Worm (Caenorhabditis elegans) whole organism, L1 larva: ENCODE results near the gene cul-6.

Experiments used
- aly-2 ChIP-seq: fragments of 150-350 bp; optimal IDR thresholded peaks from 2 replicates; lab custom pipeline; 2014; ENCODE audit warnings: missing biosample characterization, missing genetic modification characterization
- ceh-82 ChIP-seq, 3 experiments: fragments of 150-350 bp in 1 of 3; sonication (generic microtip) in 2 of 3; optimal IDR thresholded peaks; 2 replicates each; lab custom pipeline; 2014 to 2017; ENCODE audit warnings: missing biosample characterization in 3 of 3, missing genetic modification characterization in 3 of 3
- dpl-1 ChIP-seq, 3 experiments: fragments of 150-350 bp in 2 of 3; sonication (generic microtip) in 1 of 3; optimal IDR thresholded peaks; 2 replicates each; lab custom pipeline; 2014 to 2017; ENCODE audit warnings: missing biosample characterization in 3 of 3, missing genetic modification characterization in 3 of 3, missing genetic modification reagents in 3 of 3
- efl-3 ChIP-seq: fragments of 200-800 bp; sonication (Bioruptor generic); optimal IDR thresholded peaks from 2 replicates; lab custom pipeline; 2018; ENCODE audit warnings: mild to moderate bottlenecking, missing genetic modification characterization, missing compliant biosample characterization
- fkh-10 ChIP-seq: sonication (generic microtip); optimal IDR thresholded peaks from 2 replicates; lab custom pipeline; 2017; ENCODE audit warnings: missing biosample characterization, missing genetic modification reagents, missing genetic modification characterization
- snpc-4 ChIP-seq: fragments of 150-350 bp; optimal IDR thresholded peaks from 2 replicates; lab custom pipeline; 2014; ENCODE audit warnings: missing biosample characterization, missing genetic modification characterization
- unc-62 ChIP-seq: fragments of 150-350 bp; optimal IDR thresholded peaks from 2 replicates; lab custom pipeline; 2014; ENCODE audit warnings: missing biosample characterization, missing genetic modification reagents, missing genetic modification characterization

- no peak for TF ChIP-seq efl-3 (GFP tag; lab: Kevin White, UChicago)
- no peak for TF ChIP-seq unc-62 (GFP tag; lab: Kevin White, UChicago)
- TF ChIP-seq dpl-1 (GFP tag; optimal IDR thresholded peaks at IDR 0.05; lab: Kevin White, UChicago): peak in 1 of 3 experiments; percentile 5
- TF ChIP-seq fkh-10: no peak
- TF ChIP-seq snpc-4 (tag; lab: Kevin White, UChicago): no peak
- peak in 1 of 3 experiments; percentile 8 for TF ChIP-seq ceh-82 (tag; optimal IDR thresholded peaks at IDR 0.05; lab: Kevin White, UChicago)
- TF ChIP-seq aly-2 (tag; lab: Kevin White, UChicago): no peak
These were observed 26.9 kb upstream of the cul-6 start for ce11 chrIV:12616943-12617689.
